Worm (Caenorhabditis elegans): ENCODE data around the gene W03C9.8.
A peak's percentile ranks its signal among the peaks of the same experiment; 100 is the strongest.

The W03C9.8 gene

ce11 chrII:11960596-11961217 is 12.1 kb downstream of the W03C9.8 start (continued):
- TF ChIP-seq ZK546.5 (tag; optimal IDR thresholded peaks at IDR 0.05) (no peak), zag-1 (tag; optimal IDR thresholded peaks at IDR 0.05) (no peak), spr-1 (tag; optimal IDR thresholded peaks at IDR 0.05) (peak; percentile 93), php-3 (GFP tag; IDR thresholded peaks at IDR 0.05) (peak; percentile 94), ama-1 (optimal IDR thresholded peaks at IDR 0.05) (no peak), R02D3.7 (tag; optimal IDR thresholded peaks at IDR 0.05) (peak; percentile 45), dve-1 (tag; optimal IDR thresholded peaks at IDR 0.05; ENCODE audit: insufficient read depth) (peak; percentile 80), nhr-42 (GFP tag; IDR thresholded peaks at IDR 0.05) (peak; percentile 91), tag-97 (GFP tag; IDR thresholded peaks at IDR 0.05) (no peak; the same call in 1 of the 2 replicates), mxl-3 (GFP tag; optimal IDR thresholded peaks at IDR 0.05) (peak; percentile 84), mes-2 (tag; optimal IDR thresholded peaks at IDR 0.05; ENCODE audit: poor library complexity, severe bottlenecking) (peak; percentile 92), hlh-30 (tag; optimal IDR thresholded peaks at IDR 0.05; ENCODE audit: insufficient read depth) (peak; percentile 71), spr-3 (GFP tag; optimal IDR thresholded peaks at IDR 0.05) (peak; percentile 94), egl-27 (tag; optimal IDR thresholded peaks at IDR 0.05) (no peak), zfp-2 (tag; optimal IDR thresholded peaks at IDR 0.05) (peak; percentile 78), Y5F2A.4 (GFP tag; optimal IDR thresholded peaks at IDR 0.05) (peak; percentile 98), ZK337.2 (GFP tag; IDR thresholded peaks at IDR 0.05) (peak; percentile 89), hif-1 (tag; optimal IDR thresholded peaks at IDR 0.05) (peak; percentile 53 to 84), fos-1 (tag; optimal IDR thresholded peaks at IDR 0.05) (no peak), lin-13 (GFP tag; optimal IDR thresholded peaks at IDR 0.05) (peak; percentile 64), lin-38 (GFP tag; IDR thresholded peaks at IDR 0.05) (peak; percentile 94), ces-1 (GFP tag; optimal IDR thresholded peaks at IDR 0.05) (no peak)

- TF ChIP-seq T20F7.1 (GFP tag; optimal IDR thresholded peaks at IDR 0.05) (peak; percentile 51), Y48G9A.11 (GFP tag; IDR thresholded peaks at IDR 0.05) (peak; percentile 59; the same call in 1 of the 2 replicates), nhr-102 (tag; optimal IDR thresholded peaks at IDR 0.05) (no peak)
Measured at ce11 chrII:11962083-11962482, 13.5 kb downstream of the W03C9.8 start, which contains the start of the genes W03C9.1 and W03C9.2. TSS of gene W03C9.1 (minus strand) at chrII:11962128. TSS of gene W03C9.2 (plus strand) at chrII:11962368.

DNA sequence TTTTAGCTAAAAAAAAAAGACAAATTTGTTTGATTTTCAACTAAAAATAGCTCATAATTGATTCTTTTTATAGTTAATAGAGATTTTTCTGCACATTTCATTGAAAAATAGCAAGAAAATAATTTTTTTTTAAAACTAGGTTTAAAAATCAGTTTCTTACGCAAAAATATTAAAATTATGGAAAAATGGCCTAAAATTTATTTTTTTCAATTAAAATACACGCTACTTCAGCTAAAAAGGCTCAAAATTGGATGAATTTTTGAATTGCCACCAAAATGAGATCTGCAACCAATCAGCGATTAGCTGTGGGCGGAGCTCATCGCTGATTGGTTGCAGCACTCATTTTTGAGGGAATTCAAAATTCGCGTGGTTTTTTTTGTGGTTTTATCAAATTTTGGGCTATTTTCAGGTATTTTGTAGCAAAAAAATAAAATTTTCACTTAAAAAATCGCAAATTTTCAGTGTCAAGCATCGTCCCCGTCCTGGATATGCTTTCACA is 14.6 kb downstream of the W03C9.8 start:
- no peak for TF ChIP-seq mep-1 (tag; optimal IDR thresholded peaks at IDR 0.05)
- no peak for TF ChIP-seq pha-4 (GFP tag; IDR thresholded peaks at IDR 0.05)
- TF ChIP-seq pha-4 (tag; optimal IDR thresholded peaks at IDR 0.05): no peak
- TF ChIP-seq dmd-8 (GFP tag; IDR thresholded peaks at IDR 0.05): no peak
- no peak for TF ChIP-seq madf-5 (GFP tag; IDR thresholded peaks at IDR 0.05)
- TF ChIP-seq mes-2 (tag; optimal IDR thresholded peaks at IDR 0.05; ENCODE audit: poor library complexity, severe bottlenecking): no peak
- no peak for TF ChIP-seq nhr-10 (tag; optimal IDR thresholded peaks at IDR 0.05)
- no peak for TF ChIP-seq fkh-10 (GFP tag; optimal IDR thresholded peaks at IDR 0.05)
- no peak for TF ChIP-seq zag-1 (tag; optimal IDR thresholded peaks at IDR 0.05)
- TF ChIP-seq nhr-42 (GFP tag; IDR thresholded peaks at IDR 0.05): no peak
- no peak for TF ChIP-seq daf-19 (GFP tag; conservative IDR thresholded peaks at IDR 0.05)
- no peak for TF ChIP-seq dve-1 (tag; optimal IDR thresholded peaks at IDR 0.05; ENCODE audit: insufficient read depth)
- no peak for TF ChIP-seq gei-8 (GFP tag; optimal IDR thresholded peaks at IDR 0.05)
- TF ChIP-seq lin-38 (GFP tag; IDR thresholded peaks at IDR 0.05): no peak
- TF ChIP-seq nhr-41 (GFP tag; IDR thresholded peaks at IDR 0.05): no peak

DNA sequence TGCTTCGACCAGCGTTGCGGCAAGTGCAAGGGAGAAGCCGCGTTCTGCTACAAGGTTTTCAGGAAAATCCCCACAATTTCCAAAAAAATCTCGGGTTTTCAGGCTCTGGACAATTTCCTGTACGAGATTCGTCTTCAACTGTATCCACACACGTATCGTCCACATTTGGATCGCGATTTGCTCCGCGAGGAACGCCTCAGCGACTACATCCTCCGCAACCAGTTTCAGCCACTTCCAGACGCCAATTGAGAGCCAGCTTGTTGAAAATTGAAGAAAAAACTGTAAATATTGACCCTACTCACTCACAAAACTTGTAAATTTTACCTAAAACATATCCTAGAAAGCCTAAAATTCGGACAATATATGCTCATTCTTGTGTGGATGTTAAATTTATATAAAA is 16.3 kb downstream of the W03C9.8 start:
- TF ChIP-seq F44E2.7 (GFP tag; IDR thresholded peaks at IDR 0.05) (no peak), aha-1 (tag) (peak; percentile 81), mdl-1 (tag; optimal IDR thresholded peaks at IDR 0.05) (no peak), sdz-12 (GFP tag; optimal IDR thresholded peaks at IDR 0.05) (peak; percentile 28), dpl-1 (GFP tag; optimal IDR thresholded peaks at IDR 0.05) (no peak), snpc-1.2 (GFP tag; IDR thresholded peaks at IDR 0.05) (no peak), ztf-7 (tag; optimal IDR thresholded peaks at IDR 0.05) (no peak), dmd-6 (GFP tag; IDR thresholded peaks at IDR 0.05) (0 out of 2 replicates have a peak, but pooled peaks have one; percentile 13), lin-38 (GFP tag; IDR thresholded peaks at IDR 0.05) (peak; percentile 14; the same call in 1 of the 2 replicates), hlh-11 (tag; optimal IDR thresholded peaks at IDR 0.05) (peak; percentile 2), lin-1 (GFP tag; IDR thresholded peaks at IDR 0.05) (peak; percentile 32; the same call in 1 of the 2 replicates), arid-1 (GFP tag; conservative IDR thresholded peaks at IDR 0.05) (peak; percentile 70; the same call in 1 of the 2 replicates)
